Worm (Caenorhabditis elegans) whole organism, L1 larva: ENCODE results near the gene rps-13.

Source experiments
- lin-15B ChIP-seq: fragments of 150-350 bp; sonication (generic microtip); optimal IDR thresholded peaks from 3 replicates; lab custom pipeline; 2014; ENCODE audit warnings: missing biosample characterization, missing genetic modification characterization
- skn-1 ChIP-seq: fragments of 150-350 bp; optimal IDR thresholded peaks from 2 replicates; lab custom pipeline; 2014; ENCODE audit warnings: missing biosample characterization, missing genetic modification characterization

DNA sequence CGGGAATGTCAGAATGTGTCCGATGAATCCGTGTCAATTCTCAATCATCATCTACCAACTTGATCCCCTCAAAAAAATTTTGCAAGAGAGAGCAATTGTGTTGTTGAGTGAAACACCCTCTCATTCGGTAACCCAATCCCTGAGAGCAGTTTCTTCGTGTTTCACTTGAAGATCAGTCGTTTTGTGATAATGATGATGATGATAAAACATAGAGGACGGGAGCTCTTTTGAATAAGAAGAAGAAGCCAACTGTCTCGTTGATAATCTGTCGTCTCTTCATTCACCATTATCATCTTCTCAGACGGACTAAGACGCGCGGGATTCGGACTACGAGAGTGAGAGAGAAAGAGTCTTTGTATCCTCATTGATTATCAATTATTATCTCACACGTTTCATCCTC, 30.3 kb upstream of the rps-13 start:
- TF ChIP-seq skn-1 (tag; lab: Kevin White, UChicago) (peak; percentile 29), lin-15B (no peak)
